Fruit fly (Drosophila melanogaster): Measurements from ENCODE around the gene Mpi.

The Mpi gene

dm6 chr3R:9733150-9733549 lies 26.3 kb upstream of the Mpi start, which contains the start of gene alphaTub85E:
Gene alphaTub85E (minus strand): TSS chr3R:9733250.
- no peak for TF ChIP-seq CG13204 (GFP tag; optimal IDR thresholded peaks at IDR 0.05)
- no peak for TF ChIP-seq CG34367 (tag; optimal IDR thresholded peaks at IDR 0.05)
- TF ChIP-seq CG14655 (GFP tag; optimal IDR thresholded peaks at IDR 0.05), result no peak
- TF ChIP-seq fd96Ca (GFP tag; IDR thresholded peaks at IDR 0.05), result no peak
- TF ChIP-seq CG10348 (GFP tag; IDR thresholded peaks at IDR 0.05), result no peak
- no peak for TF ChIP-seq CG8301 (tag; optimal IDR thresholded peaks at IDR 0.05)
- TF ChIP-seq Snoo (tag; optimal IDR thresholded peaks at IDR 0.05), result no peak
- no peak for TF ChIP-seq CG8159 (tag; optimal IDR thresholded peaks at IDR 0.05)
- TF ChIP-seq rn (GFP tag; IDR thresholded peaks at IDR 0.05), result no peak
- no peak for TF ChIP-seq Pif1A (GFP tag; optimal IDR thresholded peaks at IDR 0.05)
- no peak for TF ChIP-seq CG12605 (GFP tag; IDR thresholded peaks at IDR 0.05)
- TF ChIP-seq Pif1B (GFP tag; optimal IDR thresholded peaks at IDR 0.05), result no peak
- TF ChIP-seq D1 (tag; optimal IDR thresholded peaks at IDR 0.05), result no peak

- TF ChIP-seq CG34367 (tag; optimal IDR thresholded peaks at IDR 0.05), result no peak
- no peak for TF ChIP-seq CG14655 (GFP tag; optimal IDR thresholded peaks at IDR 0.05)
- no peak for TF ChIP-seq CG10348 (GFP tag; IDR thresholded peaks at IDR 0.05)
- TF ChIP-seq CG8159 (tag; optimal IDR thresholded peaks at IDR 0.05), result no peak
- TF ChIP-seq CG32121 (GFP tag; IDR thresholded peaks at IDR 0.05), result no peak
- no peak for TF ChIP-seq fd96Ca (GFP tag; IDR thresholded peaks at IDR 0.05)
Observed at dm6 chr3R:9735151-9735550, 24.3 kb upstream of the Mpi start.

- TF ChIP-seq CG15710 (tag; optimal IDR thresholded peaks at IDR 0.05) (no peak), CG8301 (tag; optimal IDR thresholded peaks at IDR 0.05) (no peak), D1 (tag; optimal IDR thresholded peaks at IDR 0.05) (no peak), Ets98B (GFP tag; IDR thresholded peaks at IDR 0.05) (no peak), CG14655 (GFP tag; optimal IDR thresholded peaks at IDR 0.05) (no peak), CG32121 (GFP tag; IDR thresholded peaks at IDR 0.05) (no peak), fd96Ca (GFP tag; IDR thresholded peaks at IDR 0.05) (no peak), Snoo (tag; optimal IDR thresholded peaks at IDR 0.05) (no peak), CG13204 (GFP tag; optimal IDR thresholded peaks at IDR 0.05) (no peak), CG10348 (GFP tag; IDR thresholded peaks at IDR 0.05) (no peak), Pif1A (GFP tag; optimal IDR thresholded peaks at IDR 0.05) (no peak), CG12605 (GFP tag; IDR thresholded peaks at IDR 0.05) (no peak), gl (tag; optimal IDR thresholded peaks at IDR 0.05) (no peak), CG4496 (GFP tag; IDR thresholded peaks at IDR 0.05) (no peak), CG9948 (tag; optimal IDR thresholded peaks at IDR 0.05) (no peak), Pif1B (GFP tag; optimal IDR thresholded peaks at IDR 0.05) (no peak), rn (GFP tag; IDR thresholded peaks at IDR 0.05) (no peak), EcR (GFP tag; optimal IDR thresholded peaks at IDR 0.05) (no peak)
Observed at dm6 chr3R:9739793-9740192, 19.6 kb upstream of the Mpi start, which contains the start of gene side-VII. Gene side-VII (minus strand): TSS chr3R:9739979.

dm6 chr3R:9740713-9741112 lies 18.7 kb upstream of the Mpi start, which contains the start of gene Pnn:
Gene Pnn (plus strand): TSS chr3R:9740899.
- TF ChIP-seq CG14655 (GFP tag; optimal IDR thresholded peaks at IDR 0.05), result no peak
- TF ChIP-seq CG10348 (GFP tag; IDR thresholded peaks at IDR 0.05), result no peak
- TF ChIP-seq Snoo (tag; optimal IDR thresholded peaks at IDR 0.05), result no peak
- no peak for TF ChIP-seq CG17806 (tag; optimal IDR thresholded peaks at IDR 0.05)
- TF ChIP-seq EcR (GFP tag; optimal IDR thresholded peaks at IDR 0.05), result no peak
- no peak for TF ChIP-seq CG13204 (GFP tag; optimal IDR thresholded peaks at IDR 0.05)
- no peak for TF ChIP-seq Pif1A (GFP tag; optimal IDR thresholded peaks at IDR 0.05)
- TF ChIP-seq rn (GFP tag; IDR thresholded peaks at IDR 0.05), result no peak
- no peak for TF ChIP-seq fd96Ca (GFP tag; IDR thresholded peaks at IDR 0.05)
- TF ChIP-seq Pif1B (GFP tag; optimal IDR thresholded peaks at IDR 0.05), result no peak
- no peak for TF ChIP-seq CG12605 (GFP tag; IDR thresholded peaks at IDR 0.05)
- no peak for TF ChIP-seq D1 (tag; optimal IDR thresholded peaks at IDR 0.05)
- TF ChIP-seq CG34367 (tag; optimal IDR thresholded peaks at IDR 0.05), result no peak
- TF ChIP-seq gl (tag; optimal IDR thresholded peaks at IDR 0.05), result no peak
- no peak for TF ChIP-seq CG8159 (tag; optimal IDR thresholded peaks at IDR 0.05)

dm6 chr3R:9743217-9743616 lies 16.2 kb upstream of the Mpi start, which contains the start of gene CG31415:
Gene CG31415 (plus strand): TSS chr3R:9743517.
- no peak for TF ChIP-seq gl (tag; optimal IDR thresholded peaks at IDR 0.05)

- TF ChIP-seq CG32121 (GFP tag; IDR thresholded peaks at IDR 0.05), result no peak
- no peak for TF ChIP-seq Pif1A (GFP tag; optimal IDR thresholded peaks at IDR 0.05)
- no peak for TF ChIP-seq D1 (tag; optimal IDR thresholded peaks at IDR 0.05)
- no peak for TF ChIP-seq Ets98B (GFP tag; IDR thresholded peaks at IDR 0.05)
- TF ChIP-seq gl (tag; optimal IDR thresholded peaks at IDR 0.05), result no peak
Observed at dm6 chr3R:9743995-9744394, 15.4 kb upstream of the Mpi start.

dm6 chr3R:9745442-9745841 lies 14.0 kb upstream of the Mpi start:
- TF ChIP-seq fd96Ca (GFP tag; IDR thresholded peaks at IDR 0.05) (no peak), EcR (GFP tag; optimal IDR thresholded peaks at IDR 0.05) (peak; percentile 76)

dm6 chr3R:9746267-9746666 lies 13.2 kb upstream of the Mpi start, which contains the start of gene CG34409:
Gene CG34409 (minus strand): TSS chr3R:9746367.
- no peak for TF ChIP-seq D1 (tag; optimal IDR thresholded peaks at IDR 0.05)
- no peak for TF ChIP-seq Pif1A (GFP tag; optimal IDR thresholded peaks at IDR 0.05)
- TF ChIP-seq EcR (GFP tag; optimal IDR thresholded peaks at IDR 0.05), result peak; percentile 9
- TF ChIP-seq CG13204 (GFP tag; optimal IDR thresholded peaks at IDR 0.05), result no peak
- no peak for TF ChIP-seq Snoo (tag; optimal IDR thresholded peaks at IDR 0.05)

Data from whole organism, pupa.